Worm (Caenorhabditis elegans) whole organism, L1 larva: ENCODE measurements around the gene H40L08.8.
A peak's percentile ranks its signal among the peaks of the same experiment; 100 is the strongest.

Experiments
- C04F5.9 ChIP-seq: sonication (generic microtip); optimal IDR thresholded peaks from 2 replicates; lab custom pipeline; 2016; ENCODE audit warnings: missing genetic modification characterization, missing compliant biosample characterization
- C16A3.4 ChIP-seq: fragments of 150-350 bp; optimal IDR thresholded peaks from 2 replicates; lab custom pipeline; 2014; ENCODE audit warnings: missing biosample characterization, missing genetic modification characterization
- F16B12.6 ChIP-seq: fragments of 150-350 bp; optimal IDR thresholded peaks from 2 replicates; lab custom pipeline; 2014; ENCODE audit warnings: missing biosample characterization, missing genetic modification characterization
- Y116A8C.19 ChIP-seq: sonication (generic microtip); optimal IDR thresholded peaks from 2 replicates; lab custom pipeline; 2016; ENCODE audit warnings: missing compliant biosample characterization, missing genetic modification characterization, borderline replicate concordance
- aha-1 ChIP-seq: fragments of 150-350 bp; optimal IDR thresholded peaks from 2 replicates; lab custom pipeline; 2014; ENCODE audit warnings: missing biosample characterization, missing genetic modification characterization
- aly-2 ChIP-seq: fragments of 150-350 bp; optimal IDR thresholded peaks from 2 replicates; lab custom pipeline; 2014; ENCODE audit warnings: missing biosample characterization, missing genetic modification characterization
- ama-1 ChIP-seq: fragments of 150-350 bp; optimal IDR thresholded peaks from 2 replicates; lab custom pipeline; 2014
- blmp-1 ChIP-seq: fragments of 150-350 bp; optimal IDR thresholded peaks from 2 replicates; lab custom pipeline; 2014; ENCODE audit warnings: missing biosample characterization, missing genetic modification characterization
- efl-1 ChIP-seq, 4 experiments: fragments of 150-350 bp; optimal IDR thresholded peaks in 3 of 4; peaks in 1 of 4; 1 replicate in 1 of 4; 2 replicates in 3 of 4; lab custom pipeline; 2014; ENCODE audit warnings: missing biosample characterization in 2 of 4, missing genetic modification characterization in 2 of 4, missing genetic modification reagents in 2 of 4
- efl-3 ChIP-seq: fragments of 200-800 bp; sonication (Bioruptor generic); optimal IDR thresholded peaks from 2 replicates; lab custom pipeline; 2018; ENCODE audit warnings: mild to moderate bottlenecking, missing genetic modification characterization, missing compliant biosample characterization
- elt-2 ChIP-seq: sonication (generic microtip); optimal IDR thresholded peaks from 2 replicates; lab custom pipeline; 2016; ENCODE audit warnings: missing genetic modification characterization, mild to moderate bottlenecking, inconsistent platforms, missing compliant biosample characterization, missing genetic modification reagents
- elt-3 ChIP-seq, 6 experiments: fragments of 150-350 bp in 1 of 6; sonication (generic microtip); optimal IDR thresholded peaks; 2 replicates each; lab custom pipeline; 2017 to 2018; ENCODE audit warnings: missing biosample characterization in 6 of 6, missing genetic modification characterization in 6 of 6, inconsistent platforms in 1 of 6
- fkh-8 ChIP-seq: sonication (generic microtip); optimal IDR thresholded peaks from 2 replicates; lab custom pipeline; 2016; ENCODE audit warnings: mild to moderate bottlenecking, missing genetic modification characterization, missing compliant biosample characterization
- grh-1 ChIP-seq: fragments of 200-800 bp; sonication (Bioruptor generic); IDR thresholded peaks from 2 replicates; pipeline ENCODE4 v1.3.6; 2022; ENCODE audit warnings: missing genetic modification reagents, missing genetic modification characterization, missing compliant biosample characterization
- hlh-17 ChIP-seq: fragments of 200-800 bp; sonication (Bioruptor generic); optimal IDR thresholded peaks from 2 replicates; lab custom pipeline; 2018; ENCODE audit warnings: missing genetic modification characterization, mild to moderate bottlenecking, missing compliant biosample characterization, moderate library complexity, borderline replicate concordance
- hlh-4 ChIP-seq: sonication (generic microtip); optimal IDR thresholded peaks from 2 replicates; lab custom pipeline; 2016; ENCODE audit warnings: mild to moderate bottlenecking, missing genetic modification characterization, missing compliant biosample characterization
- isw-1 ChIP-seq: fragments of 200-800 bp; sonication (Bioruptor generic); IDR thresholded peaks from 2 replicates; pipeline ENCODE4 v1.3.6; 2022; ENCODE audit warnings: missing genetic modification characterization, missing compliant biosample characterization
- jun-1 ChIP-seq: fragments of 150-350 bp; optimal IDR thresholded peaks from 2 replicates; lab custom pipeline; 2014; ENCODE audit warnings: missing biosample characterization, missing genetic modification reagents, missing genetic modification characterization
- lin-13 ChIP-seq: fragments of 150-350 bp; optimal IDR thresholded peaks from 2 replicates; lab custom pipeline; 2014; ENCODE audit warnings: missing biosample characterization, missing genetic modification reagents, missing genetic modification characterization
- lin-15B ChIP-seq: fragments of 150-350 bp; sonication (generic microtip); optimal IDR thresholded peaks from 3 replicates; lab custom pipeline; 2014; ENCODE audit warnings: missing biosample characterization, missing genetic modification characterization
- lin-35 ChIP-seq, 2 experiments: fragments of 150-350 bp; optimal IDR thresholded peaks; 2 replicates each; lab custom pipeline; 2014; ENCODE audit warnings: missing biosample characterization in 2 of 2, missing genetic modification characterization in 2 of 2, missing genetic modification reagents in 2 of 2
- lin-39 ChIP-seq: fragments of 150-350 bp; optimal IDR thresholded peaks from 2 replicates; lab custom pipeline; 2014; ENCODE audit warnings: missing biosample characterization, missing genetic modification reagents, missing genetic modification characterization
- lsy-2 ChIP-seq, 2 experiments: fragments of 150-350 bp; optimal IDR thresholded peaks; 2 replicates each; lab custom pipeline; 2014; ENCODE audit warnings: missing biosample characterization in 2 of 2, missing genetic modification characterization in 2 of 2
- mep-1 ChIP-seq: fragments of 150-350 bp; optimal IDR thresholded peaks from 2 replicates; lab custom pipeline; 2014; ENCODE audit warnings: missing biosample characterization, missing genetic modification characterization
- nhr-11 ChIP-seq: fragments of 150-350 bp; optimal IDR thresholded peaks from 2 replicates; lab custom pipeline; 2014; ENCODE audit warnings: missing biosample characterization, missing genetic modification characterization
- nhr-19 ChIP-seq: fragments of 200-800 bp; sonication (Bioruptor generic); conservative IDR thresholded peaks from 2 replicates; pipeline ENCODE4 v1.3.6; 2022; ENCODE audit warnings: missing genetic modification characterization, missing compliant biosample characterization
- nhr-20 ChIP-seq: sonication (generic microtip); optimal IDR thresholded peaks from 2 replicates; lab custom pipeline; 2016; ENCODE audit warnings: mild to moderate bottlenecking, missing genetic modification characterization, missing compliant biosample characterization
- nhr-237 ChIP-seq: fragments of 150-350 bp; optimal IDR thresholded peaks from 2 replicates; lab custom pipeline; 2014; ENCODE audit warnings: missing biosample characterization, missing genetic modification characterization
- nhr-28 ChIP-seq: fragments of 150-350 bp; optimal IDR thresholded peaks from 2 replicates; lab custom pipeline; 2014; ENCODE audit warnings: missing biosample characterization, missing genetic modification characterization
- nhr-47 ChIP-seq: sonication (generic microtip); optimal IDR thresholded peaks from 2 replicates; lab custom pipeline; 2016; ENCODE audit warnings: mild to moderate bottlenecking, missing genetic modification characterization, moderate library complexity, missing compliant biosample characterization
- nhr-71 ChIP-seq: sonication (generic microtip); optimal IDR thresholded peaks from 2 replicates; lab custom pipeline; 2016; ENCODE audit warnings: mild to moderate bottlenecking, missing genetic modification characterization, moderate library complexity, missing compliant biosample characterization
- nhr-76 ChIP-seq: sonication (generic microtip); optimal IDR thresholded peaks from 2 replicates; lab custom pipeline; 2017; ENCODE audit warnings: missing biosample characterization, missing genetic modification characterization
- nhr-85 ChIP-seq: sonication (generic microtip); peaks from one replicate; lab custom pipeline; 2016; ENCODE audit warnings: missing genetic modification characterization, inconsistent platforms, missing compliant biosample characterization
- nhr-90 ChIP-seq: sonication (generic microtip); optimal IDR thresholded peaks from 2 replicates; lab custom pipeline; 2016; ENCODE audit warnings: mild to moderate bottlenecking, missing genetic modification characterization, missing compliant biosample characterization; ENCODE audit not compliant: poor library complexity
- pag-3 ChIP-seq: sonication (generic microtip); optimal IDR thresholded peaks from 2 replicates; lab custom pipeline; 2017; ENCODE audit warnings: missing genetic modification characterization, mild to moderate bottlenecking, missing compliant biosample characterization, antibody characterized with exemption, borderline replicate concordance; ENCODE audit not compliant: insufficient read depth
- pax-3 ChIP-seq: fragments of 200-800 bp; sonication (Bioruptor generic); optimal IDR thresholded peaks from 2 replicates; lab custom pipeline; 2018; ENCODE audit warnings: mild to moderate bottlenecking, missing genetic modification characterization, moderate library complexity, missing compliant biosample characterization
- skn-1 ChIP-seq: fragments of 150-350 bp; optimal IDR thresholded peaks from 2 replicates; lab custom pipeline; 2014; ENCODE audit warnings: missing biosample characterization, missing genetic modification characterization
- snpc-4 ChIP-seq: fragments of 150-350 bp; optimal IDR thresholded peaks from 2 replicates; lab custom pipeline; 2014; ENCODE audit warnings: missing biosample characterization, missing genetic modification characterization
- sox-4 ChIP-seq: sonication (generic microtip); optimal IDR thresholded peaks from 2 replicates; lab custom pipeline; 2016; ENCODE audit warnings: missing genetic modification characterization, missing compliant biosample characterization
- sup-37 ChIP-seq: fragments of 200-800 bp; sonication (Bioruptor generic); optimal IDR thresholded peaks from 2 replicates; lab custom pipeline; 2018; ENCODE audit warnings: mild to moderate bottlenecking, missing genetic modification characterization, missing compliant biosample characterization
- tlp-1 ChIP-seq: fragments of 150-350 bp; optimal IDR thresholded peaks from 2 replicates; lab custom pipeline; 2014; ENCODE audit warnings: missing biosample characterization, missing genetic modification characterization
- unc-30 ChIP-seq: sonication (generic microtip); optimal IDR thresholded peaks from 2 replicates; lab custom pipeline; 2017; ENCODE audit warnings: missing biosample characterization, missing genetic modification characterization
- unc-62 ChIP-seq: fragments of 150-350 bp; optimal IDR thresholded peaks from 2 replicates; lab custom pipeline; 2014; ENCODE audit warnings: missing biosample characterization, missing genetic modification reagents, missing genetic modification characterization
- xbp-1 ChIP-seq: sonication (generic microtip); optimal IDR thresholded peaks from 2 replicates; lab custom pipeline; 2016; ENCODE audit warnings: missing genetic modification characterization, missing compliant biosample characterization
- zag-1 ChIP-seq: fragments of 150-350 bp; optimal IDR thresholded peaks from 2 replicates; lab custom pipeline; 2014; ENCODE audit warnings: missing biosample characterization, missing genetic modification characterization
- zip-4 ChIP-seq: fragments of 200-800 bp; sonication (Bioruptor generic); optimal IDR thresholded peaks from 2 replicates; lab custom pipeline; 2018; ENCODE audit warnings: mild to moderate bottlenecking, missing genetic modification characterization, moderate library complexity, missing compliant biosample characterization
- ztf-11 ChIP-seq, 2 experiments: sonication (generic microtip); optimal IDR thresholded peaks; 2 replicates each; lab custom pipeline; 2016 to 2017; ENCODE audit warnings: missing genetic modification characterization in 2 of 2, missing biosample characterization in 1 of 2, missing compliant biosample characterization in 1 of 2

The H40L08.8 gene

DNA sequence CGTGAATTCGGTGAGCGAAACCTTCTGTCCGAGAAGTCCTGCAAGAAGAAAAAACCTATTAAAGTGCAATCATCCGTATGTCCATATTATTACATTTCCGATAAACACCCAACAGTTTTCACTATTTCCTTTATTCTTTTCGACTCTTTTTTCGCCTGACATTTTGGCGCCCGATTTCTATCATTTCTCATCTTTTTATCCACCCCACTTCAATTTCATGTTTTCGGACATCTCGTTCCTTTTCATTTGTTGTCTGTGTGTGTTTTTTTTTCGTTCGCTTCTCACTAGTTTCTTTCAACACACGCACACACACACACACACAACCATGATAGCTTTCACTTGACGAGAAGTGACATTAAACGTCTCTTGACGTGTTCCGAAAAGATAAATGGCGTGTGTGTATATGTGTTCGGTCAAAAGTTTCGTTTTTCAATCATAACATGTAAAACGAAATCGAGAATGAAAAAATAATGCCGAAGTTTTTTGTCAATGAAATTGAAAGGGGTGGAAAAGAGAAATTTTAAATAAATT is 27.6 kb upstream of the H40L08.8 start:
- no peak for TF ChIP-seq nhr-237 (tag; lab: Kevin White, UChicago)
- TF ChIP-seq blmp-1 (tag; lab: Kevin White, UChicago): peak; percentile 94

DNA sequence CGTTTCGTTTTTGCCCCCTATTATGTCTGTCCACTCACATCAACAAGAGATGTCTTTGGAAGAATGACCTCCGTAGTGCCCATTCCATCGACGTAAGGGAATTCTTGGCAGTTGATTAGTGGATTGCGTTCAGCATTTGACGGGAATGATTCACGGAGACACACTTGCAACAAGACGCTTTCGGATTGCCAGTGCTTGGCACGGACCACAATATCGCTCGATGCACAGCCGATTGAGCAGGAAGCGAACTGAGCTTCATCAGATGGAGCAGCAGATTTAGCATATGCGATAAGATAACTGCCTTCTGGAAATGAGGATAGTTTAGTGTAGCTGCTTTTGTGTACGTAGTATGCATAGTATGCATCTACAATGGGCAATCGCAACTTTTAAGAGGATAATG is 26.0 kb upstream of the H40L08.8 start:
- TF ChIP-seq tlp-1 (tag; lab: Kevin White, UChicago) (no peak), nhr-90 (tag; lab: Kevin White, UChicago) (no peak), nhr-76 (tag; lab: Kevin White, UChicago) (no peak), lin-35 (GFP tag; optimal IDR thresholded peaks at IDR 0.05; lab: Kevin White, UChicago) (no peak), F16B12.6 (tag; lab: Kevin White, UChicago) (no peak), hlh-4 (tag; lab: Kevin White, UChicago) (no peak), lin-15B (tag; lab: Kevin White, UChicago) (no peak), efl-1 (optimal IDR thresholded peaks at IDR 0.05; lab: Kevin White, UChicago) (no peak), efl-1 (GFP tag; optimal IDR thresholded peaks at IDR 0.05 in 1 of 2; lab: Kevin White, UChicago) (no peak), C04F5.9 (tag; lab: Kevin White, UChicago) (no peak), skn-1 (tag; lab: Kevin White, UChicago) (no peak), ama-1 (lab: Kevin White, UChicago) (no peak), zag-1 (tag; lab: Kevin White, UChicago) (no peak), nhr-20 (no peak), aha-1 (tag; lab: Kevin White, UChicago) (no peak), lsy-2 (tag; optimal IDR thresholded peaks at IDR 0.05; lab: Kevin White, UChicago) (no peak), isw-1 (GFP tag; lab: Robert Waterston, UW) (no peak), nhr-47 (tag; lab: Kevin White, UChicago) (no peak), snpc-4 (no peak), Y116A8C.19 (no peak)

DNA sequence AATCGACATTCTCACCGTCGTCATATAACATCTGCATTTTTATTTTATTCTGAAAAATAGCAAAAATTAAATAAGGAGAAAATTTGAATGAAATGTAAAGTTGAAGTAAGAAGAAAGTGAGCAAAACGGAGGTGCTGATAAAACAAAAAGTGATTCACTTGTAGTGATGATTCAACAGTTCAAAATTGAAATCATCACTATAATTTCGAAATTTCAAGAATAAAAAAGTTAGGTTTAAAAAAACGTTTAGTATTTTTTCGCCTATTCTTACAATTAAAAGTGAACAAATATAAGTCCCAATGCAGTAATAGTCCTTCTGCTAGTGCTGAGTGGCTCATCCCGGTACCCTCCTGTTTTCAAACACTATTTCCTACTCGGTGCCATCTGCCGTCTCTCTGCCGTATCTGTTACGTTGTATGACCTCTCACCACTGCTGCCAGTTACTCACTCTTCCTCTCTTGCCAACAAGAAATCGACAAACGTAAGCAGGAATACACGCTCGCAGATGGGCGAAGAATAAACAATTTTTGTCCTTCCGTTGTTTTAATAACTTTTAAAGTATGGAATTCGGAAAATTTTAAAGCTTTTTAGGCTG is 23.0 kb upstream of the H40L08.8 start, which contains the start of gene dhhc-1:
dhhc-1 (minus strand) TSS at position 51 of the 595 bp plus-strand sequence.
- TF ChIP-seq C16A3.4 (tag; lab: Kevin White, UChicago) (no peak), isw-1 (GFP tag; lab: Robert Waterston, UW) (no peak; the same call in 1 of the 2 replicates), nhr-11 (tag; lab: Kevin White, UChicago) (no peak), nhr-85 (tag; lab: Kevin White, UChicago) (no peak), Y116A8C.19 (no peak), nhr-19 (GFP tag; lab: Robert Waterston, UW) (peak; percentile 35; the same call in 1 of the 2 replicates), xbp-1 (tag; lab: Kevin White, UChicago) (peak; percentile 24), nhr-20 (no peak), jun-1 (tag; lab: Kevin White, UChicago) (no peak), lin-35 (GFP tag; optimal IDR thresholded peaks at IDR 0.05; lab: Kevin White, UChicago) (peak; percentile 16 to 24), nhr-28 (tag; lab: Kevin White, UChicago) (no peak), fkh-8 (tag; lab: Kevin White, UChicago) (no peak), efl-3 (GFP tag; lab: Kevin White, UChicago) (no peak), unc-62 (GFP tag; lab: Kevin White, UChicago) (no peak), lsy-2 (tag; optimal IDR thresholded peaks at IDR 0.05; lab: Kevin White, UChicago) (peak in 1 of 2 experiments; percentile 15), unc-30 (tag; lab: Kevin White, UChicago) (no peak), hlh-17 (GFP tag; lab: Kevin White, UChicago) (no peak), sox-4 (tag; lab: Kevin White, UChicago) (no peak), C04F5.9 (tag; lab: Kevin White, UChicago) (no peak), elt-3 (tag; optimal IDR thresholded peaks at IDR 0.05; lab: Kevin White, UChicago) (no peak), nhr-76 (tag; lab: Kevin White, UChicago) (no peak), mep-1 (tag; lab: Kevin White, UChicago) (peak; percentile 48), aly-2 (no peak), ztf-11 (tag; optimal IDR thresholded peaks at IDR 0.05; lab: Kevin White, UChicago) (no peak), zip-4 (no peak), lin-39 (tag; lab: Kevin White, UChicago) (peak; percentile 25), pax-3 (no peak), sup-37 (GFP tag; lab: Kevin White, UChicago) (no peak), elt-2 (tag; lab: Kevin White, UChicago) (no peak), pag-3 (tag; lab: Kevin White, UChicago) (peak; percentile 63), lin-13 (GFP tag; lab: Kevin White, UChicago) (no peak), lin-15B (tag; lab: Kevin White, UChicago) (no peak), nhr-71 (tag; lab: Kevin White, UChicago) (peak; percentile 60), grh-1 (GFP tag; lab: Robert Waterston, UW) (no peak)
